Worm (Caenorhabditis elegans) whole organism, L3 larva: ENCODE results near the gene nas-29.

Experiments used
- ama-1 ChIP-seq: fragments of 150-350 bp; optimal IDR thresholded peaks from 2 replicates; lab custom pipeline; 2018
- ceh-9 ChIP-seq: sonication (generic microtip); optimal IDR thresholded peaks from 2 replicates; lab custom pipeline; 2018; ENCODE audit warnings: missing biosample characterization, missing genetic modification characterization
- daf-12 ChIP-seq: fragments of 150-350 bp; optimal IDR thresholded peaks from 2 replicates; lab custom pipeline; 2014; ENCODE audit warnings: missing biosample characterization, missing genetic modification reagents, missing genetic modification characterization
- egl-5 ChIP-seq: fragments of 150-350 bp; optimal IDR thresholded peaks from 2 replicates; lab custom pipeline; 2017; ENCODE audit warnings: missing biosample characterization, missing genetic modification reagents, missing genetic modification characterization, inconsistent platforms
- elt-1 ChIP-seq: fragments of 150-350 bp; optimal IDR thresholded peaks from 2 replicates; lab custom pipeline; 2014; ENCODE audit warnings: missing biosample characterization, missing genetic modification characterization
- elt-3 ChIP-seq, 3 experiments: fragments of 150-350 bp in 1 of 3; sonication (generic microtip) in 2 of 3; optimal IDR thresholded peaks; 2 replicates in 2 of 3; 4 replicates in 1 of 3; lab custom pipeline; 2014 to 2017; ENCODE audit warnings: missing biosample characterization in 3 of 3, missing genetic modification characterization in 3 of 3
- fkh-10 ChIP-seq: sonication (generic microtip); optimal IDR thresholded peaks from 2 replicates; lab custom pipeline; 2017; ENCODE audit warnings: missing biosample characterization, missing genetic modification reagents, missing genetic modification characterization
- nhr-28 ChIP-seq: fragments of 150-350 bp; optimal IDR thresholded peaks from 2 replicates; lab custom pipeline; 2014; ENCODE audit warnings: missing biosample characterization, missing genetic modification characterization
- sea-2 ChIP-seq: fragments of 150-350 bp; sonication (generic microtip); optimal IDR thresholded peaks from 4 replicates; lab custom pipeline; 2014; ENCODE audit warnings: missing biosample characterization, missing genetic modification reagents, missing genetic modification characterization

ce11 chrII:5171610-5172009 lies 29.8 kb upstream of the nas-29 start, which contains the start of gene C27D6.15:
- TF ChIP-seq nhr-28 (no peak), fkh-10 (GFP tag; lab: Kevin White, UChicago) (no peak), egl-5 (no peak), elt-1 (no peak), elt-3 (tag; optimal IDR thresholded peaks at IDR 0.05; lab: Kevin White, UChicago) (no peak), ceh-9 (tag; lab: Kevin White, UChicago) (no peak), ama-1 (lab: Kevin White, UChicago) (no peak), sea-2 (no peak), daf-12 (tag; lab: Kevin White, UChicago) (no peak)
